Worm (Caenorhabditis elegans) whole organism, young adult: ENCODE results near the gene hip-1.
A peak's percentile ranks its signal among the peaks of the same experiment; 100 is the strongest.

Source experiments
- B0019.2 ChIP-seq: fragments of 200-800 bp; sonication (Bioruptor generic); conservative IDR thresholded peaks from 2 replicates; pipeline ENCODE4 v1.3.6; 2022; ENCODE audit warnings: missing genetic modification reagents, missing genetic modification characterization, missing compliant biosample characterization
- B0035.1 ChIP-seq: sonication (generic microtip); optimal IDR thresholded peaks from 2 replicates; lab custom pipeline; 2016; ENCODE audit warnings: missing genetic modification characterization, mild to moderate bottlenecking, missing compliant biosample characterization, missing genotype, missing genetic modification reagents
- C06A6.2 ChIP-seq: fragments of 200-800 bp; sonication (Bioruptor generic); conservative IDR thresholded peaks from 2 replicates; pipeline ENCODE4 v1.3.6; 2022; ENCODE audit warnings: missing genetic modification characterization, missing compliant biosample characterization
- C17E4.6 ChIP-seq: fragments of 200-800 bp; sonication (Bioruptor generic); IDR thresholded peaks from 2 replicates; pipeline ENCODE4 v1.3.6; 2022; ENCODE audit warnings: missing genetic modification reagents, missing genetic modification characterization, missing compliant biosample characterization
- D2030.7 ChIP-seq: fragments of 200-800 bp; sonication (Bioruptor generic); IDR thresholded peaks from 2 replicates; pipeline ENCODE4 v1.3.6; 2022; ENCODE audit warnings: missing genetic modification reagents, missing genetic modification characterization, missing compliant biosample characterization
- F33H1.4 ChIP-seq: fragments of 200-800 bp; sonication (Bioruptor generic); IDR thresholded peaks from 2 replicates; pipeline ENCODE4 v1.3.6; 2022; ENCODE audit warnings: missing genetic modification reagents, missing genetic modification characterization, missing compliant biosample characterization
- F37B4.10 ChIP-seq: fragments of 200-800 bp; sonication (Bioruptor generic); IDR thresholded peaks from 2 replicates; pipeline ENCODE4 v1.3.6; 2022; ENCODE audit warnings: missing genetic modification characterization, missing compliant biosample characterization
- F39B2.1 ChIP-seq: fragments of 200-800 bp; sonication (Bioruptor generic); IDR thresholded peaks from 2 replicates; pipeline ENCODE4 v1.3.6; 2022; ENCODE audit warnings: missing genetic modification reagents, missing genetic modification characterization, missing compliant biosample characterization
- F52B5.7 ChIP-seq: sonication (generic microtip); optimal IDR thresholded peaks from 2 replicates; lab custom pipeline; 2016; ENCODE audit warnings: mild to moderate bottlenecking, missing genetic modification characterization, missing compliant biosample characterization
- F57A8.1 ChIP-seq: fragments of 200-800 bp; sonication (Bioruptor generic); optimal IDR thresholded peaks from 2 replicates; lab custom pipeline; 2018; ENCODE audit warnings: mild to moderate bottlenecking, missing genetic modification characterization, moderate library complexity, missing compliant biosample characterization
- K11D2.4 ChIP-seq: fragments of 200-800 bp; sonication (Bioruptor generic); IDR thresholded peaks from 2 replicates; pipeline ENCODE4 v1.3.6; 2022; ENCODE audit warnings: missing genetic modification reagents, missing genetic modification characterization, missing compliant biosample characterization
- T26A5.8 ChIP-seq: sonication (generic microtip); optimal IDR thresholded peaks from 2 replicates; lab custom pipeline; 2016; ENCODE audit warnings: missing genetic modification characterization, missing compliant biosample characterization
- Y53G8AR.9 ChIP-seq: fragments of 200-800 bp; sonication (Bioruptor generic); conservative IDR thresholded peaks from 2 replicates; pipeline ENCODE4 v1.3.6; 2022; ENCODE audit warnings: missing genetic modification reagents, missing genetic modification characterization, missing compliant biosample characterization
- Y67H2A.10 ChIP-seq: fragments of 200-800 bp; sonication (Bioruptor generic); conservative IDR thresholded peaks from 2 replicates; pipeline ENCODE4 v1.3.6; 2022; ENCODE audit warnings: missing genetic modification reagents, missing genetic modification characterization, missing compliant biosample characterization
- Y95B8A.8 ChIP-seq: fragments of 200-800 bp; sonication (Bioruptor generic); IDR thresholded peaks from 2 replicates; pipeline ENCODE4 v1.3.6; 2022; ENCODE audit warnings: missing genetic modification reagents, missing genetic modification characterization, missing compliant biosample characterization
- ZK185.1 ChIP-seq: sonication (generic microtip); optimal IDR thresholded peaks from 2 replicates; lab custom pipeline; 2016; ENCODE audit warnings: mild to moderate bottlenecking, missing genetic modification characterization, missing compliant biosample characterization; ENCODE audit not compliant: poor library complexity, severe bottlenecking
- aptf-2 ChIP-seq: fragments of 200-800 bp; sonication (Bioruptor generic); conservative IDR thresholded peaks from 2 replicates; pipeline ENCODE4 v1.3.6; 2022; ENCODE audit warnings: missing genetic modification reagents, missing genetic modification characterization, missing compliant biosample characterization
- attf-6 ChIP-seq: fragments of 200-800 bp; sonication (Bioruptor generic); IDR thresholded peaks from 2 replicates; pipeline ENCODE4 v1.3.6; 2022; ENCODE audit warnings: missing genetic modification reagents, missing genetic modification characterization, missing compliant biosample characterization
- bed-1 ChIP-seq: fragments of 200-800 bp; sonication (Bioruptor generic); IDR thresholded peaks from 2 replicates; pipeline ENCODE4 v1.3.6; 2022; ENCODE audit warnings: missing genetic modification reagents, missing genetic modification characterization, missing compliant biosample characterization
- ceh-100 ChIP-seq: fragments of 200-800 bp; sonication (Bioruptor generic); IDR thresholded peaks from 2 replicates; pipeline ENCODE4 v1.3.6; 2022; ENCODE audit warnings: missing genetic modification reagents, missing genetic modification characterization, missing compliant biosample characterization
- ceh-58 ChIP-seq: fragments of 200-800 bp; sonication (Bioruptor generic); IDR thresholded peaks from 2 replicates; pipeline ENCODE4 v1.3.6; 2022; ENCODE audit warnings: missing genetic modification characterization, missing compliant biosample characterization
- die-1 ChIP-seq: sonication (generic microtip); optimal IDR thresholded peaks from 2 replicates; lab custom pipeline; 2016; ENCODE audit warnings: missing genotype, mild to moderate bottlenecking, missing genetic modification characterization, missing compliant biosample characterization
- dpff-1 ChIP-seq: sonication (generic microtip); optimal IDR thresholded peaks from 2 replicates; lab custom pipeline; 2017; ENCODE audit warnings: mild to moderate bottlenecking, missing genetic modification characterization, missing compliant biosample characterization
- egrh-3 ChIP-seq: fragments of 200-800 bp; sonication (Bioruptor generic); IDR thresholded peaks from 2 replicates; pipeline ENCODE4 v1.3.6; 2022; ENCODE audit warnings: missing genetic modification reagents, missing genetic modification characterization, missing compliant biosample characterization
- ekl-4 ChIP-seq: fragments of 200-800 bp; sonication (Bioruptor generic); IDR thresholded peaks from 2 replicates; pipeline ENCODE4 v1.3.6; 2022; ENCODE audit warnings: missing genetic modification reagents, missing genetic modification characterization, missing compliant biosample characterization
- hmg-20 ChIP-seq: fragments of 200-800 bp; sonication (Bioruptor generic); IDR thresholded peaks from 2 replicates; pipeline ENCODE4 v1.3.6; 2022; ENCODE audit warnings: missing genetic modification reagents, missing genetic modification characterization, missing compliant biosample characterization
- lag-1 ChIP-seq: fragments of 200-800 bp; sonication (Bioruptor generic); IDR thresholded peaks from 2 replicates; pipeline ENCODE4 v1.3.6; 2022; ENCODE audit warnings: missing genetic modification reagents, missing genetic modification characterization, missing compliant biosample characterization
- let-607 ChIP-seq, 2 experiments: fragments of 200-800 bp in 1 of 2; sonication (Bioruptor generic) in 1 of 2; sonication (generic microtip) in 1 of 2; optimal IDR thresholded peaks; 2 replicates each; lab custom pipeline; 2016 to 2018; ENCODE audit warnings: mild to moderate bottlenecking in 2 of 2, missing compliant biosample characterization in 2 of 2, missing genetic modification characterization in 2 of 2, moderate library complexity in 2 of 2, missing genotype in 1 of 2
- lin-54 ChIP-seq: fragments of 200-800 bp; sonication (Bioruptor generic); optimal IDR thresholded peaks from 2 replicates; lab custom pipeline; 2018; ENCODE audit warnings: mild to moderate bottlenecking, missing genetic modification characterization, missing compliant biosample characterization
- lsl-1 ChIP-seq: fragments of 200-800 bp; sonication (Bioruptor generic); optimal IDR thresholded peaks from 2 replicates; lab custom pipeline; 2018; ENCODE audit warnings: mild to moderate bottlenecking, missing genetic modification characterization, moderate library complexity, missing compliant biosample characterization
- madf-10 ChIP-seq: sonication (generic microtip); optimal IDR thresholded peaks from 2 replicates; lab custom pipeline; 2016; ENCODE audit warnings: mild to moderate bottlenecking, missing genetic modification characterization, missing compliant biosample characterization
- madf-3 ChIP-seq: fragments of 200-800 bp; sonication (Bioruptor generic); IDR thresholded peaks from 2 replicates; pipeline ENCODE4 v1.3.6; 2022; ENCODE audit warnings: missing genetic modification reagents, missing genetic modification characterization, missing compliant biosample characterization
- madf-6 ChIP-seq: fragments of 200-800 bp; sonication (Bioruptor generic); IDR thresholded peaks from 2 replicates; pipeline ENCODE4 v1.3.6; 2022; ENCODE audit warnings: missing genetic modification reagents, missing genetic modification characterization, missing compliant biosample characterization
- nfya-1 ChIP-seq: sonication (generic microtip); optimal IDR thresholded peaks from 2 replicates; lab custom pipeline; 2017; ENCODE audit warnings: antibody characterized with exemption, missing compliant biosample characterization, missing genetic modification characterization, borderline replicate concordance; ENCODE audit not compliant: insufficient read depth
- nfya-2 ChIP-seq: fragments of 200-800 bp; sonication (Bioruptor generic); IDR thresholded peaks from 2 replicates; pipeline ENCODE4 v1.3.6; 2022; ENCODE audit warnings: missing genetic modification reagents, missing genetic modification characterization, missing compliant biosample characterization
- nfyb-1 ChIP-seq: fragments of 200-800 bp; sonication (Bioruptor generic); IDR thresholded peaks from 2 replicates; pipeline ENCODE4 v1.3.6; 2022; ENCODE audit warnings: missing genetic modification reagents, missing genetic modification characterization, missing compliant biosample characterization
- nhr-80 ChIP-seq: sonication (generic microtip); optimal IDR thresholded peaks from 2 replicates; lab custom pipeline; 2016; ENCODE audit warnings: missing genetic modification characterization, missing compliant biosample characterization
- repo-1 ChIP-seq: sonication (generic microtip); optimal IDR thresholded peaks from 2 replicates; lab custom pipeline; 2017; ENCODE audit warnings: mild to moderate bottlenecking, missing genetic modification characterization, missing compliant biosample characterization
- snpc-3.4 ChIP-seq: sonication (generic microtip); optimal IDR thresholded peaks from 2 replicates; lab custom pipeline; 2017; ENCODE audit warnings: missing genetic modification characterization, mild to moderate bottlenecking, missing compliant biosample characterization, antibody characterized with exemption, moderate library complexity, missing genotype, missing genetic modification reagents
- unc-62 ChIP-seq: fragments of 150-350 bp; optimal IDR thresholded peaks from 2 replicates; lab custom pipeline; 2014; ENCODE audit warnings: missing biosample characterization, missing genetic modification reagents, missing genetic modification characterization
- xnd-1 ChIP-seq: sonication (generic microtip); optimal IDR thresholded peaks from 2 replicates; lab custom pipeline; 2016; ENCODE audit warnings: missing genotype, missing genetic modification reagents, missing genetic modification characterization, missing compliant biosample characterization
- zfh-2 ChIP-seq: fragments of 200-800 bp; sonication (Bioruptor generic); conservative IDR thresholded peaks from 2 replicates; pipeline ENCODE4 v1.3.6; 2022; ENCODE audit warnings: missing genetic modification reagents, missing genetic modification characterization, missing compliant biosample characterization

hip-1 gene

ce11 chrIII:13630708-13631107, 8.4 kb upstream of the hip-1 start, which contains the start of gene arrd-17:
TSS of gene arrd-17 (minus strand) at chrIII:13630808.
- TF ChIP-seq attf-6, result no peak
- no peak for TF ChIP-seq zfh-2 (GFP tag; lab: Robert Waterston, UW)
- TF ChIP-seq F39B2.1 (GFP tag; lab: Robert Waterston, UW), result no peak
- TF ChIP-seq Y67H2A.10 (GFP tag; lab: Robert Waterston, UW), result no peak
- no peak for TF ChIP-seq B0035.1 (tag; lab: Kevin White, UChicago)
- TF ChIP-seq madf-6 (GFP tag; lab: Robert Waterston, UW), result no peak
- no peak for TF ChIP-seq nhr-80
- no peak for TF ChIP-seq lsl-1 (GFP tag; lab: Kevin White, UChicago)
- no peak for TF ChIP-seq let-607 (tag; optimal IDR thresholded peaks at IDR 0.05; lab: Kevin White, UChicago)
- TF ChIP-seq ZK185.1, result no peak
- TF ChIP-seq Y53G8AR.9 (GFP tag; lab: Robert Waterston, UW), result no peak
- TF ChIP-seq F57A8.1 (GFP tag; lab: Kevin White, UChicago), result no peak
- no peak for TF ChIP-seq F33H1.4 (GFP tag; lab: Robert Waterston, UW)
- no peak for TF ChIP-seq C06A6.2
- TF ChIP-seq ceh-100 (GFP tag; lab: Robert Waterston, UW), result no peak

- TF ChIP-seq lag-1 (GFP tag; lab: Robert Waterston, UW) (no peak), nhr-80 (peak; percentile 39)
- TF ChIP-seq, all 124 proteins: peak for 1
Measured at ce11 chrIII:13626692-13627091, 4.4 kb upstream of the hip-1 start, which contains the start of gene T12D8.5. TSS of gene T12D8.5 (minus strand) at chrIII:13626786.

ce11 chrIII:13625650-13626430, 3.5 kb upstream of the hip-1 start:
- no peak for TF ChIP-seq snpc-3.4 (tag; lab: Kevin White, UChicago)
- no peak for TF ChIP-seq F37B4.10 (GFP tag; lab: Robert Waterston, UW)
- TF ChIP-seq bed-1 (GFP tag; lab: Robert Waterston, UW), result 0 out of 2 replicates have a peak, but pooled peaks have one; percentile 58
- no peak for TF ChIP-seq B0019.2 (GFP tag; lab: Robert Waterston, UW)
- TF ChIP-seq ZK185.1, result peak; percentile 37
- peak; percentile 6 for TF ChIP-seq T26A5.8 (tag; lab: Kevin White, UChicago)
- TF ChIP-seq K11D2.4 (GFP tag; lab: Robert Waterston, UW), result no peak
- 0 out of 2 replicates have a peak, but pooled peaks have one; percentile 3 for TF ChIP-seq hmg-20
- TF ChIP-seq C06A6.2, result no peak
- TF ChIP-seq D2030.7, result peak; percentile 22; the same call in 1 of the 2 replicates
- 0 out of 2 replicates have a peak, but pooled peaks have one; percentile 12 for TF ChIP-seq egrh-3 (GFP tag; lab: Robert Waterston, UW)
- TF ChIP-seq xnd-1 (tag; lab: Kevin White, UChicago), result no peak
- TF ChIP-seq C17E4.6, result no peak
- TF ChIP-seq Y95B8A.8, result peak; percentile 57
- TF ChIP-seq nfya-1 (tag; lab: Kevin White, UChicago), result no peak
- TF ChIP-seq F52B5.7, result peak; percentile 6
- TF ChIP-seq nfyb-1, result peak; percentile 64; the same call in 1 of the 2 replicates
- TF ChIP-seq repo-1 (tag; lab: Kevin White, UChicago), result peak; percentile 11
- TF ChIP-seq dpff-1, result no peak
- peak; percentile 68; the same call in 1 of the 2 replicates for TF ChIP-seq nfya-2 (GFP tag; lab: Robert Waterston, UW)
- TF ChIP-seq die-1, result peak; percentile 26
- no peak for TF ChIP-seq unc-62 (GFP tag; lab: Kevin White, UChicago)
- TF ChIP-seq lin-54 (GFP tag; lab: Kevin White, UChicago), result peak; percentile 29
- no peak for TF ChIP-seq aptf-2 (GFP tag; lab: Robert Waterston, UW)
- TF ChIP-seq Y67H2A.10 (GFP tag; lab: Robert Waterston, UW), result no peak
- TF ChIP-seq madf-10 (tag; lab: Kevin White, UChicago), result peak; percentile 72
- 0 out of 2 replicates have a peak, but pooled peaks have one; percentile 52 for TF ChIP-seq madf-3 (GFP tag; lab: Robert Waterston, UW)
- no peak for TF ChIP-seq madf-6 (GFP tag; lab: Robert Waterston, UW)
- no peak for TF ChIP-seq ceh-58 (GFP tag; lab: Robert Waterston, UW)
- TF ChIP-seq ekl-4 (GFP tag; lab: Robert Waterston, UW), result peak; percentile 17; the same call in 1 of the 2 replicates
- 0 out of 2 replicates have a peak, but pooled peaks have one; percentile 7 for TF ChIP-seq F33H1.4 (GFP tag; lab: Robert Waterston, UW)
